Worm (Caenorhabditis elegans): Measurements from ENCODE around the gene pole-4.

Gene pole-4

ce11 chrII:15010366-15011235 is 41.4 kb upstream of the pole-4 start, which contains the start of the genes Y53F4B.9 and Y53F4B.11 (continued):
- TF ChIP-seq nhr-19 (GFP tag; conservative IDR thresholded peaks at IDR 0.05): peak; percentile 84
- peak; percentile 23 for TF ChIP-seq sox-4 (tag; optimal IDR thresholded peaks at IDR 0.05)
- no peak for TF ChIP-seq nhr-76 (tag; optimal IDR thresholded peaks at IDR 0.05)
- TF ChIP-seq C16A3.4 (tag; optimal IDR thresholded peaks at IDR 0.05): peak; percentile 87
- no peak for TF ChIP-seq aha-1 (tag; optimal IDR thresholded peaks at IDR 0.05)
- peak; percentile 67 for TF ChIP-seq xbp-1 (tag; optimal IDR thresholded peaks at IDR 0.05)
- TF ChIP-seq ama-1 (optimal IDR thresholded peaks at IDR 0.05): no peak
- peak; percentile 72 for TF ChIP-seq fos-1 (tag; optimal IDR thresholded peaks at IDR 0.05)
- no peak for TF ChIP-seq alr-1 (tag; optimal IDR thresholded peaks at IDR 0.05; ENCODE audit: borderline replicate concordance)
- TF ChIP-seq egl-27 (tag; optimal IDR thresholded peaks at IDR 0.05): no peak
- TF ChIP-seq irx-1 (tag; optimal IDR thresholded peaks at IDR 0.05): peak; percentile 58
- TF ChIP-seq elt-3 (tag; optimal IDR thresholded peaks at IDR 0.05): peak in 3 of 6 experiments; percentile 10 to 69 (median 53)
- TF ChIP-seq unc-98 (GFP tag; IDR thresholded peaks at IDR 0.05): no peak
- TF ChIP-seq nhr-28 (tag; optimal IDR thresholded peaks at IDR 0.05): no peak
- peak; percentile 69 for TF ChIP-seq unc-86 (tag; optimal IDR thresholded peaks at IDR 0.05)
- peak; percentile 86 for TF ChIP-seq nhr-71 (tag; optimal IDR thresholded peaks at IDR 0.05)
- TF ChIP-seq elt-2 (tag; optimal IDR thresholded peaks at IDR 0.05): peak; percentile 18
- TF ChIP-seq lsy-2 (tag; optimal IDR thresholded peaks at IDR 0.05): peak; percentile 81 to 94
- TF ChIP-seq pax-3 (tag; optimal IDR thresholded peaks at IDR 0.05): peak; percentile 63
- TF ChIP-seq pqm-1 (tag; optimal IDR thresholded peaks at IDR 0.05): no peak
- TF ChIP-seq unc-130 (tag; optimal IDR thresholded peaks at IDR 0.05): peak; percentile 65
- TF ChIP-seq dsc-1 (tag; optimal IDR thresholded peaks at IDR 0.05): peak; percentile 61
- TF ChIP-seq mab-9 (GFP tag; IDR thresholded peaks at IDR 0.05): peak; percentile 56; the same call in 1 of the 2 replicates
- peak; percentile 75 for TF ChIP-seq fkh-8 (tag; optimal IDR thresholded peaks at IDR 0.05)
- no peak for TF ChIP-seq mef-2 (tag; optimal IDR thresholded peaks at IDR 0.05)
- no peak for TF ChIP-seq zag-1 (tag; optimal IDR thresholded peaks at IDR 0.05)
- peak; percentile 78 for TF ChIP-seq lin-13 (GFP tag; optimal IDR thresholded peaks at IDR 0.05)
- peak; percentile 53 for TF ChIP-seq nhr-237 (tag; optimal IDR thresholded peaks at IDR 0.05)
- no peak for TF ChIP-seq C04F5.9 (tag; optimal IDR thresholded peaks at IDR 0.05)
- TF ChIP-seq sptf-1 (tag; optimal IDR thresholded peaks at IDR 0.05): no peak
- TF ChIP-seq fkh-10 (GFP tag; optimal IDR thresholded peaks at IDR 0.05): peak; percentile 60
- peak; percentile 82 for TF ChIP-seq aly-2 (tag; optimal IDR thresholded peaks at IDR 0.05)
- no peak for TF ChIP-seq ets-5 (GFP tag; IDR thresholded peaks at IDR 0.05)
- peak; percentile 99 to 100 (median 99) for TF ChIP-seq dpl-1 (GFP tag; optimal IDR thresholded peaks at IDR 0.05)
- TF ChIP-seq lin-39 (tag; optimal IDR thresholded peaks at IDR 0.05): peak; percentile 25
- TF ChIP-seq mep-1 (tag; optimal IDR thresholded peaks at IDR 0.05): peak; percentile 71
- no peak for TF ChIP-seq lir-3 (tag; optimal IDR thresholded peaks at IDR 0.05; ENCODE audit: poor library complexity)
- peak; percentile 88 for TF ChIP-seq snpc-4 (tag; optimal IDR thresholded peaks at IDR 0.05)
- no peak for TF ChIP-seq nhr-12 (tag; optimal IDR thresholded peaks at IDR 0.05)
- peak; percentile 16 for TF ChIP-seq nhr-11 (tag; optimal IDR thresholded peaks at IDR 0.05)
- TF ChIP-seq zip-4 (GFP tag; optimal IDR thresholded peaks at IDR 0.05): peak; percentile 42
- TF ChIP-seq hlh-4 (tag; optimal IDR thresholded peaks at IDR 0.05): no peak
- peak; percentile 43; the same call in 1 of the 2 replicates for TF ChIP-seq grh-1 (GFP tag; IDR thresholded peaks at IDR 0.05)
- TF ChIP-seq F16B12.6 (tag; optimal IDR thresholded peaks at IDR 0.05): peak; percentile 70

Data from whole organism, L1 larva.